Worm (Caenorhabditis elegans) whole organism, L1 larva: ENCODE measurements around the gene T22F3.12.

Experiments used
- elt-3 ChIP-seq, 6 experiments: fragments of 150-350 bp in 1 of 6; sonication (generic microtip); optimal IDR thresholded peaks; 2 replicates each; lab custom pipeline; 2017 to 2018; ENCODE audit warnings: missing biosample characterization in 6 of 6, missing genetic modification characterization in 6 of 6, inconsistent platforms in 1 of 6
- fos-1 ChIP-seq: fragments of 150-350 bp; optimal IDR thresholded peaks from 2 replicates; lab custom pipeline; 2014; ENCODE audit warnings: missing biosample characterization, missing genetic modification characterization
- snpc-4 ChIP-seq: fragments of 150-350 bp; optimal IDR thresholded peaks from 2 replicates; lab custom pipeline; 2014; ENCODE audit warnings: missing biosample characterization, missing genetic modification characterization

DNA sequence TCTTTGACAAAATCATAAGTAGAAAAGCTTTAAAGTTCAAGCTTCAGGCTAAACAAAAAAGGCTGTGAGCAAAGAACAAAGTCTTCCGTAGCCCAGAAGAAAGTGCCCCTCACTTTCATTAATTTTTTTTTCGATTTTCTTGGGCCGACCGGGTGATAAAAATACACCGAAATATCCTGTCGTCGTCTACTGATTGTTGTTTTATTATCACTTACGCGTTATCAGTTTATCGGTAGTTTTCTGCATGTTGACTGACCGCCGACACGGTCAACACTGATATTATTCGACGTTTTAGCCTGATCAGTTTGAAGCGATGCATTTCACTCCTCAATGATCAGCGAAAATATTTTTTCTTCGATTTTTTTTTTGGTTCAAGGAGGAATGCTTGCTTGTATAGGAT lies 11.6 kb downstream of the T22F3.12 start:
- peak in 2 of 6 experiments; percentile 8 to 39 for TF ChIP-seq elt-3 (tag; optimal IDR thresholded peaks at IDR 0.05; lab: Kevin White, UChicago)
- TF ChIP-seq fos-1: no peak
- no peak for TF ChIP-seq snpc-4 (tag; lab: Kevin White, UChicago)
